Fruit fly (Drosophila melanogaster) whole organism, embryonic: ENCODE results near the gene tay.
A peak's percentile ranks its signal among the peaks of the same experiment; 100 is the strongest.

Experiments
- Blimp-1 ChIP-seq: fragments of 200-800 bp; sonication (Bioruptor generic); optimal IDR thresholded peaks from 3 replicates; lab custom pipeline; 2018; ENCODE audit warnings: missing biosample characterization, missing genetic modification characterization, mild to moderate bottlenecking, moderate library complexity, missing genetic modification reagents
- CG12236 ChIP-seq: fragments of 200-800 bp; sonication (Bioruptor generic); optimal IDR thresholded peaks from 2 replicates; lab custom pipeline; 2016; ENCODE audit warnings: missing biosample characterization, missing genetic modification characterization
- CG12391 ChIP-seq: fragments of 200-800 bp; sonication (Bioruptor generic); optimal IDR thresholded peaks from 3 replicates; lab custom pipeline; 2018; ENCODE audit warnings: missing biosample characterization, mild to moderate bottlenecking, missing genetic modification characterization, moderate library complexity
- CG12942 ChIP-seq: fragments of 200-800 bp; sonication (Bioruptor generic); optimal IDR thresholded peaks from 3 replicates; lab custom pipeline; 2016; ENCODE audit warnings: missing biosample characterization, missing genetic modification characterization
- CG13123 ChIP-seq: fragments of 200-800 bp; sonication (Bioruptor generic); optimal IDR thresholded peaks from 2 replicates; lab custom pipeline; 2016; ENCODE audit warnings: missing biosample characterization, missing genetic modification characterization
- CG13287 ChIP-seq: fragments of 200-800 bp; sonication (Bioruptor generic); IDR thresholded peaks from 2 replicates; pipeline ENCODE4 v1.3.6; 2022; ENCODE audit warnings: missing biosample characterization, missing genetic modification characterization; ENCODE audit not compliant: partially characterized antibody
- CG1529 ChIP-seq: fragments of 200-800 bp; sonication (Bioruptor generic); optimal IDR thresholded peaks from 3 replicates; lab custom pipeline; 2018; ENCODE audit warnings: missing biosample characterization, missing genetic modification characterization
- CG16863 ChIP-seq: fragments of 200-800 bp; sonication (Bioruptor generic); optimal IDR thresholded peaks from 3 replicates; lab custom pipeline; 2016; ENCODE audit warnings: missing biosample characterization, missing genetic modification characterization
- CG17186 ChIP-seq: fragments of 200-800 bp; sonication (Bioruptor generic); optimal IDR thresholded peaks from 3 replicates; lab custom pipeline; 2017; ENCODE audit warnings: missing biosample characterization, missing genetic modification reagents, missing genetic modification characterization
- CG17328 ChIP-seq: fragments of 200-800 bp; sonication (Bioruptor generic); IDR thresholded peaks from 2 replicates; pipeline ENCODE4 v1.3.6; 2022; ENCODE audit warnings: missing biosample characterization, missing genetic modification characterization
- CG18011 ChIP-seq: fragments of 200-800 bp; sonication (Bioruptor generic); optimal IDR thresholded peaks from 2 replicates; lab custom pipeline; 2017; ENCODE audit warnings: missing biosample characterization, missing genetic modification characterization, mild to moderate bottlenecking, moderate library complexity, missing genotype
- CG2120 ChIP-seq: fragments of 200-800 bp; sonication (Bioruptor generic); optimal IDR thresholded peaks from 3 replicates; lab custom pipeline; 2016; ENCODE audit warnings: missing biosample characterization, missing genetic modification characterization
- CG32532 ChIP-seq: fragments of 200-800 bp; sonication (Bioruptor generic); IDR thresholded peaks from 2 replicates; pipeline ENCODE4 v1.3.6; 2022; ENCODE audit warnings: missing biosample characterization, missing genetic modification characterization
- CG34422 ChIP-seq: fragments of 200-800 bp; sonication (Bioruptor generic); IDR thresholded peaks from 3 replicates; pipeline ENCODE4 v1.3.6; 2022; ENCODE audit warnings: missing biosample characterization, missing genetic modification characterization
- CG5953 ChIP-seq: fragments of 200-800 bp; sonication (Bioruptor generic); IDR thresholded peaks from 2 replicates; pipeline ENCODE4 v1.3.6; 2022; ENCODE audit warnings: missing biosample characterization, missing genetic modification characterization
- CG7271 ChIP-seq: fragments of 200-800 bp; sonication (Bioruptor generic); optimal IDR thresholded peaks from 2 replicates; lab custom pipeline; 2018; ENCODE audit warnings: missing biosample characterization, mild to moderate bottlenecking, missing genetic modification characterization, moderate library complexity
- CG7839 ChIP-seq: fragments of 200-800 bp; sonication (Bioruptor generic); optimal IDR thresholded peaks from 3 replicates; lab custom pipeline; 2018; ENCODE audit warnings: missing biosample characterization, mild to moderate bottlenecking, missing genetic modification characterization, moderate library complexity
- CG8089 ChIP-seq: fragments of 200-800 bp; sonication (Bioruptor generic); optimal IDR thresholded peaks from 3 replicates; lab custom pipeline; 2016; ENCODE audit warnings: missing biosample characterization, missing genetic modification characterization
- CG8478 ChIP-seq: fragments of >200 bp; optimal IDR thresholded peaks from 2 replicates; lab custom pipeline; 2018
- CG9797 ChIP-seq: fragments of 200-800 bp; sonication (Bioruptor generic); optimal IDR thresholded peaks from 3 replicates; lab custom pipeline; 2018; ENCODE audit warnings: missing biosample characterization, mild to moderate bottlenecking, missing genetic modification characterization
- CG9876 ChIP-seq: fragments of 200-800 bp; sonication (Bioruptor generic); optimal IDR thresholded peaks from 2 replicates; lab custom pipeline; 2016; ENCODE audit warnings: missing biosample characterization, missing genetic modification characterization
- D19B ChIP-seq: fragments of 200-800 bp; sonication (Bioruptor generic); optimal IDR thresholded peaks from 2 replicates; lab custom pipeline; 2017; ENCODE audit warnings: missing biosample characterization, mild to moderate bottlenecking, missing genetic modification characterization
- Deaf1 ChIP-seq: fragments of 200-800 bp; optimal IDR thresholded peaks from 3 replicates; lab custom pipeline; 2019; ENCODE audit warnings: missing biosample characterization, mild to moderate bottlenecking, missing genetic modification characterization, moderate library complexity
- Dek ChIP-seq: fragments of 200-800 bp; sonication (Bioruptor generic); optimal IDR thresholded peaks from 3 replicates; lab custom pipeline; 2019; ENCODE audit warnings: missing biosample characterization, mild to moderate bottlenecking, missing genetic modification characterization, moderate library complexity
- Hr3 ChIP-seq: fragments of 200-800 bp; sonication (Bioruptor generic); optimal IDR thresholded peaks from 3 replicates; lab custom pipeline; 2016; ENCODE audit warnings: missing biosample characterization, missing genetic modification characterization
- Hsf ChIP-seq: fragments of 200-800 bp; sonication (Bioruptor generic); optimal IDR thresholded peaks from 3 replicates; lab custom pipeline; 2016; ENCODE audit warnings: missing biosample characterization, missing genetic modification characterization
- Lhr ChIP-seq: fragments of 200-800 bp; sonication (Bioruptor generic); optimal IDR thresholded peaks from 3 replicates; lab custom pipeline; 2017; ENCODE audit warnings: mild to moderate bottlenecking, missing biosample characterization, missing genetic modification reagents, missing genetic modification characterization
- MESR4 ChIP-seq: fragments of 200-800 bp; sonication (Bioruptor generic); optimal IDR thresholded peaks from 2 replicates; lab custom pipeline; 2018; ENCODE audit warnings: missing biosample characterization, mild to moderate bottlenecking, missing genetic modification characterization, moderate library complexity
- Med ChIP-seq: fragments of 200-800 bp; sonication (Bioruptor generic); peaks from one replicate; lab custom pipeline; 2016; ENCODE audit warnings: missing biosample characterization, missing genetic modification characterization, mild to moderate bottlenecking, inconsistent platforms, moderate library complexity
- Meics ChIP-seq: fragments of 200-800 bp; sonication (Bioruptor generic); optimal IDR thresholded peaks from 2 replicates; lab custom pipeline; 2017; ENCODE audit warnings: missing biosample characterization, mild to moderate bottlenecking, missing genetic modification characterization
- Nf-YB ChIP-seq: fragments of 200-800 bp; sonication (Bioruptor generic); optimal IDR thresholded peaks from 3 replicates; lab custom pipeline; 2019; ENCODE audit warnings: missing biosample characterization, mild to moderate bottlenecking, missing genetic modification characterization, moderate library complexity
- Sox102F ChIP-seq: fragments of 200-800 bp; sonication (Bioruptor generic); optimal IDR thresholded peaks from 2 replicates; lab custom pipeline; 2018; ENCODE audit warnings: missing biosample characterization, mild to moderate bottlenecking, missing genetic modification characterization, moderate library complexity
- Usf ChIP-seq: fragments of 200-800 bp; sonication (Bioruptor generic); optimal IDR thresholded peaks from 2 replicates; lab custom pipeline; 2017; ENCODE audit warnings: missing genotype, missing biosample characterization, missing genetic modification characterization
- Vsx1 ChIP-seq: fragments of 200-800 bp; sonication (Bioruptor generic); optimal IDR thresholded peaks from 2 replicates; lab custom pipeline; 2017; ENCODE audit warnings: missing biosample characterization, mild to moderate bottlenecking, missing genetic modification characterization, missing genetic modification reagents
- ac ChIP-seq: fragments of 200-800 bp; sonication (Bioruptor generic); optimal IDR thresholded peaks from 3 replicates; lab custom pipeline; 2017; ENCODE audit warnings: missing biosample characterization, mild to moderate bottlenecking, missing genetic modification characterization
- ara ChIP-seq: fragments of 200-800 bp; sonication (Bioruptor generic); IDR thresholded peaks from 2 replicates; pipeline ENCODE4 v1.3.6; 2022; ENCODE audit warnings: missing biosample characterization, missing genetic modification characterization
- bsh ChIP-seq, 2 experiments: fragments of 200-800 bp; sonication (Bioruptor generic); optimal IDR thresholded peaks; 2 replicates each; lab custom pipeline; 2017 to 2018; ENCODE audit warnings: mild to moderate bottlenecking in 2 of 2, missing biosample characterization in 2 of 2, missing genetic modification characterization in 2 of 2, moderate library complexity in 1 of 2
- dmrt11E ChIP-seq: fragments of 200-800 bp; sonication (Bioruptor generic); optimal IDR thresholded peaks from 3 replicates; lab custom pipeline; 2018; ENCODE audit warnings: missing biosample characterization, mild to moderate bottlenecking, missing genetic modification characterization, moderate library complexity
- gfzf ChIP-seq: fragments of 200-800 bp; sonication (Bioruptor generic); optimal IDR thresholded peaks from 2 replicates; lab custom pipeline; 2016; ENCODE audit warnings: missing biosample characterization, mild to moderate bottlenecking, missing genetic modification characterization, moderate library complexity
- gsb-n ChIP-seq: fragments of 200-800 bp; sonication (Bioruptor generic); optimal IDR thresholded peaks from 3 replicates; lab custom pipeline; 2018; ENCODE audit warnings: missing biosample characterization, mild to moderate bottlenecking, missing genetic modification characterization
- hb ChIP-seq: fragments of 200-800 bp; sonication (Bioruptor generic); IDR thresholded peaks from 3 replicates; pipeline ENCODE4 v1.3.6; 2022; ENCODE audit warnings: missing biosample characterization, missing genetic modification characterization; ENCODE audit not compliant: partially characterized antibody
- her ChIP-seq: fragments of 200-800 bp; sonication (Bioruptor generic); optimal IDR thresholded peaks from 2 replicates; lab custom pipeline; 2016; ENCODE audit warnings: missing biosample characterization, missing genetic modification characterization
- ken ChIP-seq: fragments of 200-800 bp; sonication (Bioruptor generic); IDR thresholded peaks from 3 replicates; pipeline ENCODE4 v1.3.6; 2022; ENCODE audit warnings: missing biosample characterization, missing genetic modification characterization
- mirr ChIP-seq: fragments of 200-800 bp; sonication (Bioruptor generic); optimal IDR thresholded peaks from 3 replicates; lab custom pipeline; 2018; ENCODE audit warnings: missing biosample characterization, mild to moderate bottlenecking, missing genetic modification characterization
- nau ChIP-seq: fragments of 200-800 bp; sonication (Bioruptor generic); optimal IDR thresholded peaks from 3 replicates; lab custom pipeline; 2017; ENCODE audit warnings: missing biosample characterization, mild to moderate bottlenecking, missing genetic modification characterization, missing genetic modification reagents
- pan ChIP-seq, 4 experiments: fragments of >200 bp in 3 of 4; fragments of 200-800 bp in 1 of 4; sonication (Bioruptor generic) in 1 of 4; optimal IDR thresholded peaks in 3 of 4; IDR thresholded peaks in 1 of 4; 2 replicates each; pipeline versions ENCODE4 v1.3.6 to Lab custom; 2017 to 2022; ENCODE audit warnings: missing biosample characterization in 2 of 4, missing genetic modification characterization in 2 of 4, mixed read lengths in 1 of 4
- zfh2 ChIP-seq: fragments of 200-800 bp; sonication (Bioruptor generic); optimal IDR thresholded peaks from 2 replicates; lab custom pipeline; 2016; ENCODE audit warnings: missing biosample characterization, missing genetic modification characterization

The tay gene

dm6 chrX:15921655-15922054 lies 34.5 kb upstream of the tay start, which contains the start of gene CG8916:
Gene CG8916 (plus strand): TSS chrX:15921955.
- TF ChIP-seq CG9797 (GFP tag; lab: Kevin White, UChicago): no peak
- TF ChIP-seq ken (GFP tag; lab: Robert Waterston, UW): no peak
- no peak for TF ChIP-seq dmrt11E (tag; lab: Kevin White, UChicago)
- no peak for TF ChIP-seq her (GFP tag; lab: Kevin White, UChicago)
- TF ChIP-seq nau (GFP tag; lab: Kevin White, UChicago): no peak
- TF ChIP-seq ara: no peak
- TF ChIP-seq pan (optimal IDR thresholded peaks at IDR 0.05; lab: Kevin White, UChicago): no peak
- TF ChIP-seq pan (GFP tag; optimal IDR thresholded peaks at IDR 0.05 in 1 of 2, IDR thresholded peaks at IDR 0.05 in 1 of 2): no peak
- no peak for TF ChIP-seq CG12236 (GFP tag; lab: Kevin White, UChicago)
- no peak for TF ChIP-seq hb (GFP tag; lab: Robert Waterston, UW)
- no peak for TF ChIP-seq mirr (GFP tag; lab: Kevin White, UChicago)
- no peak for TF ChIP-seq CG2120 (GFP tag; lab: Kevin White, UChicago)
- TF ChIP-seq ac (GFP tag; lab: Kevin White, UChicago): no peak
- no peak for TF ChIP-seq CG13123
- TF ChIP-seq CG16863 (GFP tag; lab: Kevin White, UChicago): no peak
- no peak for TF ChIP-seq CG13287 (GFP tag; lab: Robert Waterston, UW)
- TF ChIP-seq Med: no peak
- TF ChIP-seq, all 482 proteins: peak for 0

DNA sequence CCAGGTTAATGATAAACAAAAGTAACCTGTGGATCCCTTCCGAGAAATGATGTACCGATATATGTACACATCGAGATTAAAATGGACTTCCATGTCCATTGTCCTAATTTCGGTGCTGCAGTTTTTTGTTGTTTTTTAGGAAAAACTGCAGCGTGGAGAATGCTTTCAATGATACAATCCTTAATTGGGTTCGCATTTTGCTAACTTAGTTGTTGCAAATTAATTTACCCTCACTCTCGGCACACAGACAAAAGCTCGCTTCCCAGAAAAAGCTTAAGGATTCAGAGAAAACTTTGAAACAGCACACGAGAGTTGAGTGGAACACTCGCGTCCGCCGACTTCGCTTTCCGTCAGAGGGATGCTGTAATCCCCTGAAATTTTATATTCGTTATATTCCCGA lies 23.5 kb upstream of the tay start, which contains the start of gene Lrp4:
Lrp4 (plus strand) TSS at position 301 of the 400 bp plus-strand sequence.
- TF ChIP-seq Dek (tag; lab: Kevin White, UChicago) (no peak), D19B (no peak), Lhr (GFP tag; lab: Kevin White, UChicago) (no peak), Hsf (no peak), Deaf1 (tag; lab: Kevin White, UChicago) (peak; percentile 56), Nf-YB (GFP tag; lab: Kevin White, UChicago) (no peak), Blimp-1 (no peak), CG8478 (lab: Kevin White, UChicago) (no peak), CG18011 (GFP tag; lab: Kevin White, UChicago) (peak; percentile 87), CG12391 (tag; lab: Kevin White, UChicago) (no peak), gfzf (GFP tag; lab: Kevin White, UChicago) (no peak), gsb-n (tag; lab: Kevin White, UChicago) (no peak), CG7271 (tag; lab: Kevin White, UChicago) (no peak)

DNA sequence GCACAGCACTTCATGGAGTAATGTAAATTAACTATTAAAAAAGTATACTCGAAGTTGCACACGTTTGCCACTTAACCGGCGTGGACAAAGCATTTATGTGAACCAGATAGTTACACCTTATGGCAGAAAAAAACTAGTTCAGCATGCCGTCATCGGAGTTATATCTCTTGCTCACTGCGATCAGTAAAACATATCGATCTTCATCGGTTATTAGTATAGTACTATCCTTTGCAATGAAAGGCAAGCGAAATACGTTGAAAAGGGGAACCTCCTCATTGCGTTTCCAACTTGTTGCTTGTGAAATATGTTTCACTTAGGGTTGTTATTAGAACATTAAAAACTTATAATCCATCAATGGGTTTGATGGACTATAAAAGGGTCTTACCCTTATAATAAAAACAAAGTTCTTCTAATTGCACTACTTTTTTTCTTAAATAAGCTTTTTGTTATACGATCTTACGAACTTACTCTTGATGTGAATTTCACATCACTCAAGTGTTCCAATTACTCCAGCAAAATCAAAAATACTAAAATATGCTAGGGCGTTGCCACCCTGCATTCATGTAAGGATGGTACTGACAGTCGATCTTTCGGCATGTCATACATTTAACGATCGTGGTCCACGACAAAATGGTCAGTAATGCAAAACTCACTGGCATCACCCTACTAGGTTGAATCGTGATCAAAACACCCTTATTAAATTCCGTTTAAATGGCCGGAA lies 22.6 kb upstream of the tay start, which contains the start of gene CycD:
CycD (minus strand) TSS at position 113 of the 721 bp plus-strand sequence.
- TF ChIP-seq Usf (GFP tag; lab: Kevin White, UChicago) (no peak), CG34422 (GFP tag; lab: Robert Waterston, UW) (no peak), Vsx1 (GFP tag; lab: Kevin White, UChicago) (no peak), CG7839 (tag; lab: Kevin White, UChicago) (no peak), CG32532 (GFP tag; lab: Robert Waterston, UW) (no peak), CG17328 (GFP tag; lab: Robert Waterston, UW) (no peak), MESR4 (no peak), CG8089 (GFP tag; lab: Kevin White, UChicago) (no peak), bsh (GFP tag; optimal IDR thresholded peaks at IDR 0.05; lab: Kevin White, UChicago) (no peak), zfh2 (GFP tag; lab: Kevin White, UChicago) (peak; percentile 9), Hr3 (GFP tag; lab: Kevin White, UChicago) (peak; percentile 37), Meics (GFP tag; lab: Kevin White, UChicago) (no peak), CG5953 (GFP tag; lab: Robert Waterston, UW) (no peak), CG1529 (GFP tag; lab: Kevin White, UChicago) (no peak), CG9876 (GFP tag; lab: Kevin White, UChicago) (peak; percentile 44), Sox102F (no peak), CG12942 (GFP tag; lab: Kevin White, UChicago) (no peak), CG17186 (GFP tag; lab: Kevin White, UChicago) (no peak)
